Worm (Caenorhabditis elegans) whole organism, L3 larva: ENCODE measurements around the gene srd-19.
"Not testable (repeated sequence)": the region's sequence is repeated elsewhere in the genome, so short reads cannot be mapped to it uniquely, and the experiment has no call there.

Experiments used
- R02D3.7 ChIP-seq: fragments of 150-350 bp; optimal IDR thresholded peaks from 2 replicates; lab custom pipeline; 2014; ENCODE audit warnings: missing biosample characterization, missing genetic modification characterization
- ZK546.5 ChIP-seq: sonication (generic microtip); optimal IDR thresholded peaks from 2 replicates; lab custom pipeline; 2017; ENCODE audit warnings: missing biosample characterization, missing genetic modification characterization
- aly-2 ChIP-seq: fragments of 150-350 bp; optimal IDR thresholded peaks from 2 replicates; lab custom pipeline; 2014; ENCODE audit warnings: missing biosample characterization, missing genetic modification characterization
- ceh-16 ChIP-seq: sonication (generic microtip); optimal IDR thresholded peaks from 2 replicates; lab custom pipeline; 2017; ENCODE audit warnings: missing biosample characterization, missing genetic modification characterization
- ceh-28 ChIP-seq: fragments of 150-350 bp; optimal IDR thresholded peaks from 2 replicates; lab custom pipeline; 2014; ENCODE audit warnings: missing biosample characterization, missing genetic modification reagents, missing genetic modification characterization
- daf-12 ChIP-seq: fragments of 150-350 bp; optimal IDR thresholded peaks from 2 replicates; lab custom pipeline; 2014; ENCODE audit warnings: missing biosample characterization, missing genetic modification reagents, missing genetic modification characterization
- elt-1 ChIP-seq: fragments of 150-350 bp; optimal IDR thresholded peaks from 2 replicates; lab custom pipeline; 2014; ENCODE audit warnings: missing biosample characterization, missing genetic modification characterization
- elt-2 ChIP-seq: sonication (generic microtip); optimal IDR thresholded peaks from 2 replicates; lab custom pipeline; 2016; ENCODE audit warnings: missing genetic modification reagents, mild to moderate bottlenecking, missing genetic modification characterization, missing compliant biosample characterization
- eor-1 ChIP-seq, 2 experiments: fragments of 150-350 bp; optimal IDR thresholded peaks; 2 replicates each; lab custom pipeline; 2014 to 2018; ENCODE audit warnings: missing biosample characterization in 2 of 2, missing genetic modification characterization in 2 of 2
- fkh-10 ChIP-seq: sonication (generic microtip); optimal IDR thresholded peaks from 2 replicates; lab custom pipeline; 2017; ENCODE audit warnings: missing biosample characterization, missing genetic modification reagents, missing genetic modification characterization
- fkh-2 ChIP-seq: fragments of 150-350 bp; optimal IDR thresholded peaks from 2 replicates; lab custom pipeline; 2014; ENCODE audit warnings: missing biosample characterization, missing genetic modification reagents, missing genetic modification characterization
- hmg-11 ChIP-seq: sonication (generic microtip); optimal IDR thresholded peaks from 2 replicates; lab custom pipeline; 2016; ENCODE audit warnings: missing genetic modification characterization, missing compliant biosample characterization
- jun-1 ChIP-seq: fragments of 150-350 bp; optimal IDR thresholded peaks from 2 replicates; lab custom pipeline; 2014; ENCODE audit warnings: missing biosample characterization, missing genetic modification reagents, missing genetic modification characterization
- lin-15B ChIP-seq: fragments of 150-350 bp; optimal IDR thresholded peaks from 2 replicates; lab custom pipeline; 2014; ENCODE audit warnings: missing biosample characterization, missing genetic modification characterization
- lin-39 ChIP-seq: fragments of 150-350 bp; optimal IDR thresholded peaks from 2 replicates; lab custom pipeline; 2018; ENCODE audit warnings: missing biosample characterization, missing genetic modification reagents, missing genetic modification characterization
- mml-1 ChIP-seq: fragments of 150-350 bp; sonication (generic microtip); optimal IDR thresholded peaks from 3 replicates; lab custom pipeline; 2014; ENCODE audit warnings: missing biosample characterization, missing genetic modification characterization
- nfya-1 ChIP-seq: sonication (generic microtip); optimal IDR thresholded peaks from 2 replicates; lab custom pipeline; 2017; ENCODE audit warnings: missing genetic modification characterization, mild to moderate bottlenecking, missing compliant biosample characterization, antibody characterized with exemption, moderate library complexity; ENCODE audit not compliant: insufficient read depth
- nhr-12 ChIP-seq: fragments of 150-350 bp; optimal IDR thresholded peaks from 2 replicates; lab custom pipeline; 2014; ENCODE audit warnings: missing biosample characterization, missing genetic modification characterization
- nhr-23 ChIP-seq: fragments of 150-350 bp; optimal IDR thresholded peaks from 2 replicates; lab custom pipeline; 2014; ENCODE audit warnings: missing biosample characterization, missing genetic modification reagents, missing genetic modification characterization
- nhr-237 ChIP-seq: fragments of 150-350 bp; optimal IDR thresholded peaks from 2 replicates; lab custom pipeline; 2014; ENCODE audit warnings: missing biosample characterization, missing genetic modification characterization
- nhr-25 ChIP-seq: sonication (generic microtip); optimal IDR thresholded peaks from 2 replicates; lab custom pipeline; 2017; ENCODE audit warnings: missing biosample characterization, missing genetic modification characterization
- nhr-28 ChIP-seq: fragments of 150-350 bp; optimal IDR thresholded peaks from 2 replicates; lab custom pipeline; 2014; ENCODE audit warnings: missing biosample characterization, missing genetic modification characterization
- nhr-67 ChIP-seq: fragments of 150-350 bp; optimal IDR thresholded peaks from 2 replicates; lab custom pipeline; 2014; ENCODE audit warnings: missing biosample characterization, missing genetic modification characterization
- nhr-76 ChIP-seq: fragments of 150-350 bp; sonication (generic microtip); optimal IDR thresholded peaks from 5 replicates; lab custom pipeline; 2014; ENCODE audit warnings: missing biosample characterization, missing genetic modification characterization
- pha-4 ChIP-seq: fragments of 150-350 bp; optimal IDR thresholded peaks from 2 replicates; lab custom pipeline; 2014; ENCODE audit warnings: missing biosample characterization, missing genetic modification reagents, missing genetic modification characterization
- skn-1 ChIP-seq: fragments of 150-350 bp; optimal IDR thresholded peaks from 2 replicates; lab custom pipeline; 2014; ENCODE audit warnings: missing biosample characterization, missing genetic modification characterization
- unc-39 ChIP-seq: sonication (generic microtip); optimal IDR thresholded peaks from 4 replicates; lab custom pipeline; 2017; ENCODE audit warnings: missing biosample characterization, missing genetic modification characterization
- zag-1 ChIP-seq: fragments of 150-350 bp; optimal IDR thresholded peaks from 2 replicates; lab custom pipeline; 2014; ENCODE audit warnings: missing biosample characterization, missing genetic modification characterization
- ztf-11 ChIP-seq: fragments of 150-350 bp; optimal IDR thresholded peaks from 2 replicates; lab custom pipeline; 2014; ENCODE audit warnings: missing biosample characterization, missing genetic modification characterization
- ztf-4 ChIP-seq: fragments of 150-350 bp; optimal IDR thresholded peaks from 2 replicates; lab custom pipeline; 2014; ENCODE audit warnings: missing biosample characterization, missing genetic modification characterization

The srd-19 gene

ce11 chrV:13459323-13459722, 30.8 kb upstream of the srd-19 start, which contains the start of gene bath-39:
Gene bath-39 (plus strand): TSS chrV:13459459.
- no peak for TF ChIP-seq nhr-23 (tag; lab: Kevin White, UChicago)
- no peak for TF ChIP-seq ZK546.5 (tag; lab: Kevin White, UChicago)
- no peak for TF ChIP-seq nhr-76 (tag; lab: Kevin White, UChicago)
- peak; percentile 12 for TF ChIP-seq lin-15B (tag; lab: Kevin White, UChicago)
- peak; percentile 27 for TF ChIP-seq pha-4 (tag; lab: Kevin White, UChicago)
- TF ChIP-seq elt-2 (tag; lab: Kevin White, UChicago), result peak; percentile 1

- TF ChIP-seq hmg-11 (tag; lab: Kevin White, UChicago), result peak; percentile 39
- TF ChIP-seq elt-2 (tag; lab: Kevin White, UChicago), result peak; percentile 5
- TF ChIP-seq ztf-11 (tag; lab: Kevin White, UChicago), result no peak
- TF ChIP-seq lin-15B (tag; lab: Kevin White, UChicago), result peak; percentile 20
Observed at ce11 chrV:13457858-13458257, 29.3 kb upstream of the srd-19 start, which contains the start of gene F25H9.2. Gene F25H9.2 (plus strand): TSS chrV:13458083.

DNA sequence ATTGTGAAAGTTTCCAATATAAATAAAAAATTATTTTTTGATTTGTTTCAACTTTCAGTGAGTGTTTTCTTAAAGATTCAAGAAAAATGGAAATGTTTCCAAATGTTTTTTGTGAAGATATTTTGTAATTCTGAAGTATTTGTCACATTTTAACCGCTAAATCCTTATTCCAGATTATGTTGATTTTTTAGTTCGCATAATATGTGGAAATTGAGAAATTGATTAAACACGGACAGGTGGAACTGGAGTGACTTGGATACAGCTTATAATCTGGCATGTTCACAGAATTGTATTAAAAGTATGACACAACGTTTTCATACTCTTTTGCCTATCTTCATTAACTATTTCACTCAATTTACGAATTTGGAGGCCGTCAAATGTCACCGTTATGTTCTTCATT, 26.9 kb upstream of the srd-19 start, which contains the start of gene lurp-3:
lurp-3 (plus strand) TSS at position 301 of the 400 bp plus-strand sequence.
- no peak for TF ChIP-seq unc-39
- TF ChIP-seq ceh-16 (tag; lab: Kevin White, UChicago), result no peak
- no peak for TF ChIP-seq aly-2 (tag; lab: Kevin White, UChicago)
- TF ChIP-seq zag-1 (tag; lab: Kevin White, UChicago), result no peak
- no peak for TF ChIP-seq hmg-11 (tag; lab: Kevin White, UChicago)
- TF ChIP-seq lin-39, result no peak
- no peak for TF ChIP-seq jun-1 (tag; lab: Kevin White, UChicago)

DNA sequence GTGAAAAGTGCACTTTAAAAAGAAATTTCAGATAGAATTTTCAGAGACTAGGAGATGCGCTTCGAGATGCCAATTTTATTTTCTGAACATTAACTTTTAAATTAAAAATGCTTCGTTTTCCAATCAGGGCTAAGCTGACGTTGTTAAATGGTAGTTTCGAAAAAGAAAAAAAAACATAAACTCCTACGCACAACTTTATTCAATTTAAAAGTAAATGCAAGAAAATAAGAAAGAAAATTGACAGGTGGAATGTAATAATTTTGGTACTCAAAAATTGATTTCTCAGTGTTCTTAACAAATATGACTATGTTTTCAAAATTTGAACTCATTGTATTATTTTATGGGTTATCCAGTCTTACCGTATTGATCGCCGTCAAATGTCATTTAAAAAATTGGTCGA, 24.8 kb upstream of the srd-19 start, which contains the start of gene lurp-2:
lurp-2 (plus strand) TSS at position 301 of the 400 bp plus-strand sequence.
- TF ChIP-seq ztf-11 (tag; lab: Kevin White, UChicago) (no peak), nfya-1 (tag; lab: Kevin White, UChicago) (no peak), unc-39 (no peak), nhr-237 (tag; lab: Kevin White, UChicago) (no peak), ceh-28 (tag; lab: Kevin White, UChicago) (no peak), fkh-10 (no peak), nhr-76 (tag; lab: Kevin White, UChicago) (no peak), nhr-28 (tag; lab: Kevin White, UChicago) (no peak), fkh-2 (tag; lab: Kevin White, UChicago) (no peak), nhr-12 (tag; lab: Kevin White, UChicago) (no peak), hmg-11 (tag; lab: Kevin White, UChicago) (no peak), lin-15B (tag; lab: Kevin White, UChicago) (no peak), skn-1 (tag; lab: Kevin White, UChicago) (no peak), ztf-4 (tag; lab: Kevin White, UChicago) (no peak), elt-2 (tag; lab: Kevin White, UChicago) (no peak), eor-1 (tag; optimal IDR thresholded peaks at IDR 0.05; lab: Kevin White, UChicago) (no peak), R02D3.7 (tag; lab: Kevin White, UChicago) (no peak), zag-1 (tag; lab: Kevin White, UChicago) (no peak)
- TF ChIP-seq, all 47 proteins: peak for 0

- peak; percentile 54 for TF ChIP-seq elt-2 (tag; lab: Kevin White, UChicago)
- peak; percentile 72 for TF ChIP-seq nhr-25
- TF ChIP-seq pha-4 (tag; lab: Kevin White, UChicago), result peak; percentile 22
- TF ChIP-seq elt-1, result peak; percentile 72
- peak; percentile 67 for TF ChIP-seq jun-1 (tag; lab: Kevin White, UChicago)
- no peak for TF ChIP-seq fkh-2 (tag; lab: Kevin White, UChicago)
- no peak for TF ChIP-seq daf-12 (tag; lab: Kevin White, UChicago)
- peak; percentile 3 for TF ChIP-seq nfya-1 (tag; lab: Kevin White, UChicago)
- TF ChIP-seq, all 47 proteins: peak for 6
Observed at ce11 chrV:13445229-13445949, 16.8 kb upstream of the srd-19 start, which contains the start of gene Y2H9A.4. Gene Y2H9A.4 (plus strand): TSS chrV:13445899.

ce11 chrV:13443535-13443934, 15.0 kb upstream of the srd-19 start, which contains the start of gene Y2H9A.6:
Gene Y2H9A.6 (plus strand): TSS chrV:13443835.
- TF ChIP-seq nhr-67 (tag; lab: Kevin White, UChicago); nhr-25; mml-1: not testable (repeated sequence)
